Fruit fly (Drosophila melanogaster): ENCODE results near the gene heca.

The heca gene

DNA sequence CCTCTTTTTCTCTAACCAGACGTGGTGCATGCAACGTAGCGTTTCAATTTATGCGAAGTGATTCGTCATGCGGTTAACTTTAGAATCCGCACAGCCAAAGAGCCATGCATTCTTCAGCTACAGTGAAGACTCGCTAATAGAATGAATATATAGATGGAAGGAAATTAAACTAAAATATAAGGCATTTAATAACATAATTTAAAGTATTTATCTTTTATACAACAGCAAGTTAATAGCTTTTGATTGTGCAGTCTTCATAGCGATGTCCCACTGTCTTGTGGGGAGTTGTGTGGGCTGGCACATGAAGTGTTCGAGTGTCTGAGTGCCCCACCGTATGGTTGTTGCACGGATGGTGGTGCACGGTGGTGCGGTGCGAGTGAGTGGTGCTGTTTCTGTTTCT is 12.3 kb upstream of the heca start (continued):
- TF ChIP-seq lola (GFP tag; optimal IDR thresholded peaks at IDR 0.05), result peak in 1 of 3 experiments; percentile 53
- TF ChIP-seq BEAF-32 (GFP tag; optimal IDR thresholded peaks at IDR 0.05), result no peak
- TF ChIP-seq CG14050 (GFP tag; IDR thresholded peaks at IDR 0.05), result peak; percentile 35; the same call in 2 of the 3 replicates
- peak; percentile 50 for TF ChIP-seq jing (GFP tag; optimal IDR thresholded peaks at IDR 0.05)
- no peak for TF ChIP-seq corto (GFP tag; optimal IDR thresholded peaks at IDR 0.05)
- peak; percentile 1 for TF ChIP-seq HHEX (GFP tag; optimal IDR thresholded peaks at IDR 0.05)
- TF ChIP-seq CG2129 (GFP tag; IDR thresholded peaks at IDR 0.05; ENCODE audit: partially characterized antibody), result no peak
- TF ChIP-seq Opbp (GFP tag; IDR thresholded peaks at IDR 0.05; ENCODE audit: partially characterized antibody), result no peak
- peak; percentile 68 for TF ChIP-seq CG18262 (tag; optimal IDR thresholded peaks at IDR 0.05)
- TF ChIP-seq H15 (GFP tag; IDR thresholded peaks at IDR 0.05), result peak; percentile 71
- TF ChIP-seq CG13296 (GFP tag; optimal IDR thresholded peaks at IDR 0.05), result no peak
- no peak for TF ChIP-seq D (optimal IDR thresholded peaks at IDR 0.05)
- peak; percentile 6 for TF ChIP-seq D (GFP tag; optimal IDR thresholded peaks at IDR 0.05)
- TF ChIP-seq CG34422 (GFP tag; IDR thresholded peaks at IDR 0.05), result peak; percentile 57; the same call in 2 of the 3 replicates
- TF ChIP-seq CG2889 (GFP tag; IDR thresholded peaks at IDR 0.05), result no peak
- TF ChIP-seq tgo (GFP tag; IDR thresholded peaks at IDR 0.05), result peak; percentile 39; the same call in 1 of the 3 replicates
- TF ChIP-seq CG13123 (GFP tag; optimal IDR thresholded peaks at IDR 0.05), result no peak
- peak; percentile 38 for TF ChIP-seq Nf-YB (GFP tag; optimal IDR thresholded peaks at IDR 0.05)
- no peak for TF ChIP-seq Max (GFP tag; optimal IDR thresholded peaks at IDR 0.05)
- TF ChIP-seq Blimp-1 (GFP tag; optimal IDR thresholded peaks at IDR 0.05), result peak; percentile 58
- TF ChIP-seq MBD-R2 (GFP tag; IDR thresholded peaks at IDR 0.05), result no peak
- peak; percentile 31 for TF ChIP-seq CG7556 (GFP tag; optimal IDR thresholded peaks at IDR 0.05)
- TF ChIP-seq CG6654 (GFP tag; optimal IDR thresholded peaks at IDR 0.05), result no peak
- no peak for TF ChIP-seq CG31365 (tag; optimal IDR thresholded peaks at IDR 0.05)
- no peak for TF ChIP-seq slou (GFP tag; optimal IDR thresholded peaks at IDR 0.05)
- peak; percentile 84 for TF ChIP-seq CG17328 (GFP tag; IDR thresholded peaks at IDR 0.05)
- peak; percentile 60 for TF ChIP-seq az2 (GFP tag; optimal IDR thresholded peaks at IDR 0.05)
- no peak for TF ChIP-seq Vsx1 (GFP tag; optimal IDR thresholded peaks at IDR 0.05)
- TF ChIP-seq CkIIα-i1 (GFP tag; IDR thresholded peaks at IDR 0.05), result no peak
- no peak for TF ChIP-seq CG7745 (tag; optimal IDR thresholded peaks at IDR 0.05)
- TF ChIP-seq CG7357 (GFP tag; IDR thresholded peaks at IDR 0.05), result peak; percentile 44; the same call in 1 of the 3 replicates
- TF ChIP-seq sisA (GFP tag; IDR thresholded peaks at IDR 0.05), result peak; percentile 79
- no peak for TF ChIP-seq CG4617 (GFP tag; optimal IDR thresholded peaks at IDR 0.05; ENCODE audit: borderline replicate concordance)
- no peak for TF ChIP-seq dati (GFP tag; IDR thresholded peaks at IDR 0.05)
- no peak for TF ChIP-seq CG10147 (GFP tag; optimal IDR thresholded peaks at IDR 0.05)
- no peak for TF ChIP-seq disco-r (GFP tag; optimal IDR thresholded peaks at IDR 0.05)
- 0 out of 2 replicates have a peak, but pooled peaks have one; percentile 47 for TF ChIP-seq CG17612 (GFP tag; IDR thresholded peaks at IDR 0.05)
- TF ChIP-seq B-H2 (GFP tag; optimal IDR thresholded peaks at IDR 0.05), result no peak
- TF ChIP-seq Bdp1 (GFP tag; optimal IDR thresholded peaks at IDR 0.05), result no peak
- peak; percentile 55 for TF ChIP-seq CG2678 (tag; optimal IDR thresholded peaks at IDR 0.05)
- no peak for TF ChIP-seq CG18011 (GFP tag; optimal IDR thresholded peaks at IDR 0.05)
- no peak for TF ChIP-seq CG6683 (GFP tag; optimal IDR thresholded peaks at IDR 0.05)
- TF ChIP-seq nmo (GFP tag; optimal IDR thresholded peaks at IDR 0.05), result peak; percentile 36
- TF ChIP-seq ewg (GFP tag; optimal IDR thresholded peaks at IDR 0.05), result peak; percentile 53
- TF ChIP-seq vvl (GFP tag; IDR thresholded peaks at IDR 0.05), result peak; percentile 87
- peak; percentile 72 for TF ChIP-seq HLH3B (GFP tag; IDR thresholded peaks at IDR 0.05)
- TF ChIP-seq repo (GFP tag; optimal IDR thresholded peaks at IDR 0.05), result no peak
- no peak for TF ChIP-seq sug (tag; optimal IDR thresholded peaks at IDR 0.05)
- peak; percentile 71 for TF ChIP-seq Optix (GFP tag; IDR thresholded peaks at IDR 0.05)
- no peak for TF ChIP-seq MESR4 (GFP tag; optimal IDR thresholded peaks at IDR 0.05)
- TF ChIP-seq CG12104 (GFP tag; optimal IDR thresholded peaks at IDR 0.05), result no peak
